Worm (Caenorhabditis elegans): ENCODE measurements around the gene M88.3.

DNA sequence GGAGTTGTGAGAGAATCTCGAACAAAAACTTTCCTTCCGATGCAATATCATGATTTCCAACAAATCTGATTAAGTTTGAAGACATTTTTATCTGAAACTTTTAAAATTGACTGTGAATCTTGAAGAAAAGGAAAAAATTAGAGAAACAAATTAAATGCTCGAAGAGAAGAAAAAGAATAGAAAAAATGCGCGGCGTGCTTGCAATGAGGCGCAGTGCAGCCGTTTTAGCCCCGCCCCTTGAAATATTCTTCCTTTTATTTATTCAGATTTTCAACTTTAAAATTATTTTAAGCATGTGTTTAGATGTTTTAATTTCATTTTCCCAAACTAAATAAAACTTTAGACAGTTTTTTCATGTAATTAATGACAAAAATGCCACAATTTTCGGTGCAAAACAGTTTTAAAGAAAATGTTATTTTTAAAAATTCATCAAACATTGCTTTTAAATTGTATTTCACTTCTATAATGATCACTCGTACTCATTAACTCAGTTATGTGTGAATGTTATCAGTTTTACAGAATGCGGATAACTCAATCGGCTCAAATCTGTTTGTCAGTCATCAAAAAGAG is 2.4 kb downstream of the M88.3 start, which contains the start of the genes mrps-34 and cisd-3.1:
- no peak for TF ChIP-seq lin-15B (tag; optimal IDR thresholded peaks at IDR 0.05)
- no peak for TF ChIP-seq unc-62 (GFP tag; optimal IDR thresholded peaks at IDR 0.05)
- no peak for TF ChIP-seq nhr-77 (tag; optimal IDR thresholded peaks at IDR 0.05)
- TF ChIP-seq pha-4 (tag; optimal IDR thresholded peaks at IDR 0.05) = peak; percentile 42
- TF ChIP-seq nhr-237 (tag; optimal IDR thresholded peaks at IDR 0.05) = no peak
- TF ChIP-seq aly-2 (tag; optimal IDR thresholded peaks at IDR 0.05) = no peak
- TF ChIP-seq skn-1 (tag; optimal IDR thresholded peaks at IDR 0.05) = no peak

Data from whole organism, L3 larva.